Worm (Caenorhabditis elegans): ENCODE data around the gene Y57G11C.14.

DNA sequence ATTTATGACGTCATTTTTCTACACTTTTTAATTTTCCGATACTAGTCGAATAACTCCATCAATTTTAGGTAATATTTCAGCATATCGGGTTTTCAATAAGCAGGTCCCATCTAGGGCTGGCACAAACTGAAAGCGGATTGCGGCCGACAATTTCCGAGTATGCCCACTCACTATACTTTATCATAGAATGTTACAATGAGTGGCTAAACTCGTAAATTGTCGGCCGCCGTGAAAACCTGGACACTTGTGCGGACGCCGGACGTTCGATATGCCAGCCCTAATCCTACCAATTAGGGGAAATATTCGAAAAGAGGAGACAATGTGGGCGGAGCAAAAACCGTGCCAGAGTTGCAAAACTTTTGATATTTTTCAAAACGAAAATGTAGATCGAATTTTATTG, 39.4 kb upstream of the Y57G11C.14 start:
- TF ChIP-seq skn-1 (tag; optimal IDR thresholded peaks at IDR 0.05) (no peak), unc-30 (tag; optimal IDR thresholded peaks at IDR 0.05) (no peak), sox-4 (tag; optimal IDR thresholded peaks at IDR 0.05) (no peak), egl-27 (tag; optimal IDR thresholded peaks at IDR 0.05) (no peak), lin-15B (tag; optimal IDR thresholded peaks at IDR 0.05) (no peak), elt-3 (tag; optimal IDR thresholded peaks at IDR 0.05) (no peak), nhr-76 (tag; optimal IDR thresholded peaks at IDR 0.05) (no peak), fkh-4 (tag; optimal IDR thresholded peaks at IDR 0.05; ENCODE audit: borderline replicate concordance) (no peak), vab-15 (tag; optimal IDR thresholded peaks at IDR 0.05) (no peak), jun-1 (tag; optimal IDR thresholded peaks at IDR 0.05) (no peak)
